Fruit fly (Drosophila melanogaster): ENCODE measurements around the gene CG14285.

Gene CG14285

dm6 chr3R:19014742-19015422 is 10.0 kb upstream of the CG14285 start (continued):
- TF ChIP-seq E2f1 (GFP tag; IDR thresholded peaks at IDR 0.05) = peak; percentile 60
- TF ChIP-seq Blimp-1 (GFP tag; optimal IDR thresholded peaks at IDR 0.05) = peak; percentile 72
- no peak for TF ChIP-seq CG11504 (tag; optimal IDR thresholded peaks at IDR 0.05)
- peak; percentile 21 for TF ChIP-seq gcm (GFP tag; optimal IDR thresholded peaks at IDR 0.05)
- no peak for TF ChIP-seq CG9609 (GFP tag; optimal IDR thresholded peaks at IDR 0.05)
- no peak for TF ChIP-seq Dbx (GFP tag; IDR thresholded peaks at IDR 0.05)
- TF ChIP-seq YL-1 (GFP tag; optimal IDR thresholded peaks at IDR 0.05) = no peak
- TF ChIP-seq Xbp1 (GFP tag; optimal IDR thresholded peaks at IDR 0.05) = peak; percentile 45
- TF ChIP-seq maf-S (GFP tag; optimal IDR thresholded peaks at IDR 0.05) = no peak
- peak; percentile 20 for TF ChIP-seq CG9437 (GFP tag; optimal IDR thresholded peaks at IDR 0.05)
- peak; percentile 20 for TF ChIP-seq nerfin-1 (tag; optimal IDR thresholded peaks at IDR 0.05)
- no peak for TF ChIP-seq sens-2 (GFP tag; IDR thresholded peaks at IDR 0.05)
- TF ChIP-seq CG10543 (GFP tag; optimal IDR thresholded peaks at IDR 0.05) = no peak
- no peak for TF ChIP-seq Elba2 (GFP tag; optimal IDR thresholded peaks at IDR 0.05)
- TF ChIP-seq Chrac-16 (GFP tag; optimal IDR thresholded peaks at IDR 0.05) = peak; percentile 24
- no peak for TF ChIP-seq CG42726 (GFP tag; IDR thresholded peaks at IDR 0.05; ENCODE audit: partially characterized antibody)
- no peak for TF ChIP-seq Dp (GFP tag; optimal IDR thresholded peaks at IDR 0.05)
- no peak for TF ChIP-seq fd3F (GFP tag; optimal IDR thresholded peaks at IDR 0.05)
- 0 out of 2 replicates have a peak, but pooled peaks have one; percentile 20 for TF ChIP-seq CG14667 (GFP tag; IDR thresholded peaks at IDR 0.05)
- peak; percentile 13 for TF ChIP-seq ewg (GFP tag; optimal IDR thresholded peaks at IDR 0.05)
- TF ChIP-seq CG9876 (GFP tag; optimal IDR thresholded peaks at IDR 0.05) = no peak
- no peak for TF ChIP-seq mam (GFP tag; optimal IDR thresholded peaks at IDR 0.05)
- peak; percentile 53 for TF ChIP-seq CG17829 (tag; optimal IDR thresholded peaks at IDR 0.05)
- TF ChIP-seq Awh (GFP tag; IDR thresholded peaks at IDR 0.05) = 0 out of 2 replicates have a peak, but pooled peaks have one; percentile 23
- TF ChIP-seq danr (GFP tag; IDR thresholded peaks at IDR 0.05) = 0 out of 2 replicates have a peak, but pooled peaks have one; percentile 20
- peak; percentile 48; the same call in 1 of the 2 replicates for TF ChIP-seq CG32767 (GFP tag; IDR thresholded peaks at IDR 0.05)
- peak; percentile 71 for TF ChIP-seq CG17359 (tag; optimal IDR thresholded peaks at IDR 0.05)
- no peak for TF ChIP-seq fru (optimal IDR thresholded peaks at IDR 0.05)
- peak; percentile 71 for TF ChIP-seq CG2712 (tag; optimal IDR thresholded peaks at IDR 0.05)
- no peak for TF ChIP-seq prd (optimal IDR thresholded peaks at IDR 0.05)
- TF ChIP-seq prd (GFP tag; IDR thresholded peaks at IDR 0.05) = peak; percentile 56; the same call in 1 of the 3 replicates
- TF ChIP-seq Bteb2 (GFP tag; optimal IDR thresholded peaks at IDR 0.05) = no peak
- TF ChIP-seq CG13894 (tag; optimal IDR thresholded peaks at IDR 0.05) = no peak
- peak in 1 of 2 experiments; percentile 70 for TF ChIP-seq Eip74EF (GFP tag; optimal IDR thresholded peaks at IDR 0.05)
- TF ChIP-seq nmo (GFP tag; optimal IDR thresholded peaks at IDR 0.05) = peak; percentile 69
- TF ChIP-seq Pdp1 (GFP tag; optimal IDR thresholded peaks at IDR 0.05) = peak in 1 of 2 experiments; percentile 24
- TF ChIP-seq CG4617 (GFP tag; optimal IDR thresholded peaks at IDR 0.05; ENCODE audit: borderline replicate concordance) = no peak
- TF ChIP-seq HLH3B (GFP tag; IDR thresholded peaks at IDR 0.05) = peak; percentile 65
- no peak for TF ChIP-seq ro (GFP tag; IDR thresholded peaks at IDR 0.05)
- peak; percentile 70 for TF ChIP-seq dmrt99B (tag; optimal IDR thresholded peaks at IDR 0.05)
- no peak for TF ChIP-seq D19B (GFP tag; optimal IDR thresholded peaks at IDR 0.05)
- TF ChIP-seq abd-A (tag; optimal IDR thresholded peaks at IDR 0.05) = peak; percentile 16
- no peak for TF ChIP-seq CG12236 (GFP tag; optimal IDR thresholded peaks at IDR 0.05)
- no peak for TF ChIP-seq ftz-f1 (GFP tag; optimal IDR thresholded peaks at IDR 0.05)
- peak; percentile 55 for TF ChIP-seq gsb-n (tag; optimal IDR thresholded peaks at IDR 0.05)
- TF ChIP-seq Deaf1 (tag; optimal IDR thresholded peaks at IDR 0.05) = no peak
- no peak for TF ChIP-seq D (optimal IDR thresholded peaks at IDR 0.05)
- peak; percentile 62 for TF ChIP-seq D (GFP tag; optimal IDR thresholded peaks at IDR 0.05)
- TF ChIP-seq Sry-δ (GFP tag; optimal IDR thresholded peaks at IDR 0.05) = no peak
- peak; percentile 42 for TF ChIP-seq CoRest (tag; optimal IDR thresholded peaks at IDR 0.05)

Measured in whole organism, embryonic.